Worm (Caenorhabditis elegans): Measurements from ENCODE around the gene sru-11.

The sru-11 gene

DNA sequence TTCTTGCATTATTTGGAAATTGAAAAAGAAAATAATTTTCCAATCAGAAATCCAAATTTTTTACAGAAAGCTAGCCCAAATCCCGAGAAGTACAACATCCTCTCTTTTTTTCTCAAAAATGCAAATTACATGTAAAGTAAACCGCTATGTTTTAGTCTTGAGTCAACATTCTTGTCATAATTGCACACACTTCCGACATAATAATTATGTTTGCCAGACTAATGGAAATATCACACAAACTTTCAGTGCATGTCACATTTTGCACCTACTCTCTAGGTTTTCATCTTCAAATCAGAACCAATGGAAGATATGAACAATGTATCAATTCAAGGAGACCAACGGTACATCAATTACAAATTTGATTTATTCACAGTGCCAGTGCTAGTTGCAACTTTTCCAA lies at the start of gene sru-11:
Gene sru-11 (plus strand): TSS at position 301 of the 400 bp plus-strand sequence.
- TF ChIP-seq ztf-11 (tag; optimal IDR thresholded peaks at IDR 0.05): no peak
- TF ChIP-seq unc-55 (GFP tag; optimal IDR thresholded peaks at IDR 0.05): no peak
- TF ChIP-seq alr-1 (tag; optimal IDR thresholded peaks at IDR 0.05): no peak
- TF ChIP-seq fos-1 (tag; optimal IDR thresholded peaks at IDR 0.05): no peak
- no peak for TF ChIP-seq lin-13 (GFP tag; optimal IDR thresholded peaks at IDR 0.05)
- no peak for TF ChIP-seq peb-1 (tag; optimal IDR thresholded peaks at IDR 0.05)
- TF ChIP-seq ceh-82 (tag; optimal IDR thresholded peaks at IDR 0.05): no peak
- TF ChIP-seq elt-1 (tag; optimal IDR thresholded peaks at IDR 0.05): no peak
- TF ChIP-seq C34F6.9 (tag; optimal IDR thresholded peaks at IDR 0.05): no peak
- TF ChIP-seq sma-9 (GFP tag; optimal IDR thresholded peaks at IDR 0.05): no peak
- no peak for TF ChIP-seq sma-9 (tag; optimal IDR thresholded peaks at IDR 0.05)
- TF ChIP-seq sem-4 (tag; optimal IDR thresholded peaks at IDR 0.05): no peak
- no peak for TF ChIP-seq nhr-237 (tag; optimal IDR thresholded peaks at IDR 0.05)
- no peak for TF ChIP-seq Y55F3AM.14 (GFP tag; optimal IDR thresholded peaks at IDR 0.05)
- TF ChIP-seq ama-1 (optimal IDR thresholded peaks at IDR 0.05): no peak
- TF ChIP-seq mbf-1 (tag; optimal IDR thresholded peaks at IDR 0.05): no peak
- TF ChIP-seq F13H6.1 (tag; optimal IDR thresholded peaks at IDR 0.05): no peak
- no peak for TF ChIP-seq unc-62 (GFP tag; optimal IDR thresholded peaks at IDR 0.05)
- TF ChIP-seq sma-3 (GFP tag; optimal IDR thresholded peaks at IDR 0.05): no peak
- TF ChIP-seq ZK546.5 (tag; optimal IDR thresholded peaks at IDR 0.05): no peak

ce11 chrIV:13538901-13539300 lies 45.8 kb upstream of the sru-11 start:
- peak; percentile 5 to 84 for TF ChIP-seq lsy-2 (tag; optimal IDR thresholded peaks at IDR 0.05)
- no peak for TF ChIP-seq skn-1 (tag; optimal IDR thresholded peaks at IDR 0.05)
- TF ChIP-seq ZK546.5 (tag; optimal IDR thresholded peaks at IDR 0.05): no peak
- no peak for TF ChIP-seq lin-39 (tag; optimal IDR thresholded peaks at IDR 0.05)
- TF ChIP-seq unc-39 (tag; optimal IDR thresholded peaks at IDR 0.05): no peak

DNA sequence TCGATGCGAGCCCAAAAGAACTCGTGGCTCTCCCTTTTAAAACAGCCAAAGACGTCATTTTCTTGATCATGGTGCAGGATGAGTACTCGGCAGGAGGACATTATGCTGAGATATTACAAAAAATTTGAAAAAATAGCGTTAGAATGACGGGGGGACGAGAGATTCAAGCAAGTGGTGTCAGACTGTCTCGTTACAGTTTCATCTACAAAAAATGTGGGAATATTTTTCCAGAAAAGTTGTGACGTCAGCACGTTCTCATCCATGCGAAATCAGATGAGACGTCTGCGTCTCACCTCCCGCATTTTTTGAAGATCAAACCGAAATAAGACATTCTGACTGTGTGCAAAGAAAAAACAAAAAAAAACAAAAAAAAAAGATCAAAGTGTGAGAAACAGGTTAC lies 44.6 kb upstream of the sru-11 start, which contains the start of gene rsd-2:
Gene rsd-2 (minus strand): TSS at position 101 of the 400 bp plus-strand sequence.
- TF ChIP-seq egl-27 (tag; optimal IDR thresholded peaks at IDR 0.05): no peak
- no peak for TF ChIP-seq ztf-11 (tag; optimal IDR thresholded peaks at IDR 0.05)
- TF ChIP-seq unc-55 (GFP tag; optimal IDR thresholded peaks at IDR 0.05): no peak

DNA sequence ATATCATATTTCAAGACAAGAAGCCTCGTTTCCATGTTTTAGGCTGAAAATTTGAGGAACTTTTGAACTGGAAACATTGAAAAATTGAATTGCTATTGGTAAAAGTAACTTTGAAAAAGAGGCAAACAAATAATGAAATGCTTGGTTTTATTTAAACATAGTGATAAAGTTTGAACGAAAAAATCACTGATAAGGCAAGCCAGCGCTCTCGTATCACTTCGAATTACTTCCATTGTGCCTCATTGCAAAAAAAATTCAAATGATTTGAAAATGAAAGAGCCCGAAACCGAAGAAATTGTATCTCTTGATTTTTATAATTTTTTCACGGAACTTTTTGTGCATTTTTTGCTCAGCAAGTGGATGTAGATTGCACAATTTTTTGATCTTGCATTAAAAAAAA lies 36.6 kb upstream of the sru-11 start, which contains the start of gene F52G2.3:
Gene F52G2.3 (minus strand): TSS at position 43 of the 400 bp plus-strand sequence.
- TF ChIP-seq alr-1 (tag; optimal IDR thresholded peaks at IDR 0.05) (no peak), fos-1 (tag; optimal IDR thresholded peaks at IDR 0.05) (peak; percentile 65), ztf-4 (tag; optimal IDR thresholded peaks at IDR 0.05) (no peak)

- TF ChIP-seq aly-2 (tag; optimal IDR thresholded peaks at IDR 0.05): no peak
- no peak for TF ChIP-seq ama-1 (optimal IDR thresholded peaks at IDR 0.05)
- TF ChIP-seq peb-1 (tag; optimal IDR thresholded peaks at IDR 0.05): no peak
- no peak for TF ChIP-seq lin-39 (tag; optimal IDR thresholded peaks at IDR 0.05)
Observed at ce11 chrIV:13549350-13549749, 35.4 kb upstream of the sru-11 start.

DNA sequence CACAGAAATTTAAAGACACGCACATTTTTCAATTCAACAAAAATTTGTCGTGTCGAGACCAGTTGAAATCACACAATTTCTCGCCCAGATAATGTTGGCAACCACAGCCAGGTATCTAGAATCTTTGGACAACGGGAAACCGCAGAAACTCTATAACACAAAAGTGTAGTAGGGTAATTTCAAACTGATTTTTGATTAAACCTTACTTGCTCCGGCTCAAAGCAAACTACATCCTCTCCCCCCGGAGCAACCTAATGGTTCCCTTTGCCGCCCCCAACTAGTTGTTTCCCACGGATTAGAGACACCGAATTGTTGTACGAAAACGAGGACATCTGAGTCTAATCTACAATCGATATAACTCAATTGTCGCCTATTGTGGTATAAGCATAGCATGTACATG lies 30.4 kb upstream of the sru-11 start:
- TF ChIP-seq nhr-129 (tag; optimal IDR thresholded peaks at IDR 0.05) (no peak), ztf-1 (GFP tag; conservative IDR thresholded peaks at IDR 0.05) (0 out of 2 replicates have a peak, but pooled peaks have one; percentile 59)

DNA sequence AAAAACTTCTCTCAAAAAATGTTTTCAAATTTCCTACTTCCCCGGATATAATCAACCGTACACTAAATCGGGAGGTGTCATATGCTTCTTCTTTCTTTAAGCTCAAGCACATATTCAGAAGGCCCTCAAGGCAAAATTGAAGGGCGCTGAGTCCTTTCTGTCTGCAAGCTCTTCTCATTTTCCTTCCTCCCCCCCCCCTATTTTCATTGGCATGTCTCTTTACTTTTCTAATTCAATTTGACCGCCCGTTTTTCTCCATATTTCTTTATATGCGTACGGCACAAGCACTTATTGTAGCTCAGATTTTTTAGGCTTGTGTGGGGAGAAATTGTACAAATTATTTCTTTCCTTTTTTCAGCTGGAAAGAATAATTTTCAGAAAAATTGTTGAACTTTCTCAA lies 29.2 kb upstream of the sru-11 start:
- TF ChIP-seq unc-62 (GFP tag; optimal IDR thresholded peaks at IDR 0.05) (no peak), ztf-4 (tag; optimal IDR thresholded peaks at IDR 0.05) (no peak), zag-1 (tag; optimal IDR thresholded peaks at IDR 0.05) (no peak), nhr-77 (tag; optimal IDR thresholded peaks at IDR 0.05) (no peak), unc-55 (GFP tag; optimal IDR thresholded peaks at IDR 0.05) (no peak), Y55F3AM.14 (GFP tag; optimal IDR thresholded peaks at IDR 0.05) (no peak), elt-3 (tag; optimal IDR thresholded peaks at IDR 0.05) (no peak), gmeb-1 (tag; optimal IDR thresholded peaks at IDR 0.05) (no peak), fos-1 (tag; optimal IDR thresholded peaks at IDR 0.05) (no peak), nhr-11 (tag; optimal IDR thresholded peaks at IDR 0.05) (no peak), skn-1 (tag; optimal IDR thresholded peaks at IDR 0.05) (no peak), nhr-10 (tag; optimal IDR thresholded peaks at IDR 0.05) (no peak), ztf-11 (tag; optimal IDR thresholded peaks at IDR 0.05) (no peak), aly-2 (tag; optimal IDR thresholded peaks at IDR 0.05) (no peak), R02D3.7 (tag; optimal IDR thresholded peaks at IDR 0.05) (no peak), egl-27 (tag; optimal IDR thresholded peaks at IDR 0.05) (no peak), snpc-4 (tag; optimal IDR thresholded peaks at IDR 0.05) (no peak), lin-13 (GFP tag; optimal IDR thresholded peaks at IDR 0.05) (no peak), lin-39 (tag; optimal IDR thresholded peaks at IDR 0.05) (no peak)
